Fruit fly (Drosophila melanogaster) whole organism, embryonic: ENCODE results near the gene CG46308.

ENCODE experiments used
- Adf1 ChIP-seq: fragments of 200-800 bp; sonication (Bioruptor generic); IDR thresholded peaks from 2 replicates; pipeline ENCODE4 v1.3.6; 2022; ENCODE audit warnings: missing biosample characterization, missing genetic modification characterization
- Blimp-1 ChIP-seq: fragments of 200-800 bp; sonication (Bioruptor generic); optimal IDR thresholded peaks from 3 replicates; lab custom pipeline; 2018; ENCODE audit warnings: missing biosample characterization, missing genetic modification characterization, mild to moderate bottlenecking, moderate library complexity, missing genetic modification reagents
- C15 ChIP-seq: fragments of 200-800 bp; sonication (Bioruptor generic); IDR thresholded peaks from 3 replicates; pipeline ENCODE4 v1.3.6; 2022; ENCODE audit warnings: missing biosample characterization, missing genetic modification characterization
- CG10274 ChIP-seq: fragments of 200-800 bp; sonication (Bioruptor generic); optimal IDR thresholded peaks from 3 replicates; lab custom pipeline; 2017; ENCODE audit warnings: missing biosample characterization, mild to moderate bottlenecking, missing genetic modification characterization
- CG11398 ChIP-seq: fragments of 200-800 bp; sonication (Bioruptor generic); optimal IDR thresholded peaks from 2 replicates; lab custom pipeline; 2016; ENCODE audit warnings: missing biosample characterization, missing genetic modification characterization
- CG11695 ChIP-seq: fragments of 200-800 bp; sonication (Bioruptor generic); IDR thresholded peaks from 3 replicates; pipeline ENCODE4 v1.3.6; 2022; ENCODE audit warnings: missing biosample characterization, missing genetic modification characterization
- CG17359 ChIP-seq: fragments of 200-800 bp; sonication (Bioruptor generic); optimal IDR thresholded peaks from 3 replicates; lab custom pipeline; 2018; ENCODE audit warnings: missing biosample characterization, mild to moderate bottlenecking, missing genetic modification characterization, moderate library complexity
- CG17912 ChIP-seq: fragments of 200-800 bp; sonication (Bioruptor generic); optimal IDR thresholded peaks from 2 replicates; lab custom pipeline; 2018; ENCODE audit warnings: missing biosample characterization, mild to moderate bottlenecking, missing genetic modification characterization
- CG1792 ChIP-seq: fragments of 200-800 bp; sonication (Bioruptor generic); optimal IDR thresholded peaks from 2 replicates; lab custom pipeline; 2016; ENCODE audit warnings: missing biosample characterization, missing genetic modification characterization
- CG18262 ChIP-seq: fragments of 200-800 bp; optimal IDR thresholded peaks from 3 replicates; lab custom pipeline; 2019; ENCODE audit warnings: missing biosample characterization, mild to moderate bottlenecking, missing genetic modification characterization, moderate library complexity
- CG18619 ChIP-seq: fragments of 200-800 bp; sonication (Bioruptor generic); optimal IDR thresholded peaks from 3 replicates; lab custom pipeline; 2017; ENCODE audit warnings: missing biosample characterization, mild to moderate bottlenecking, missing genetic modification characterization
- CG3065 ChIP-seq: fragments of 200-800 bp; sonication (Bioruptor generic); optimal IDR thresholded peaks from 2 replicates; lab custom pipeline; 2016; ENCODE audit warnings: missing biosample characterization, missing genetic modification characterization
- CG33557 ChIP-seq: fragments of 200-800 bp; sonication (Bioruptor generic); optimal IDR thresholded peaks from 2 replicates; lab custom pipeline; 2019; ENCODE audit warnings: missing biosample characterization, mild to moderate bottlenecking, missing genetic modification characterization, moderate library complexity
- CG3847 ChIP-seq: fragments of 200-800 bp; sonication (Bioruptor generic); IDR thresholded peaks from 2 replicates; pipeline ENCODE4 v1.3.6; 2022; ENCODE audit warnings: missing biosample characterization, missing genetic modification characterization
- CG4617 ChIP-seq: fragments of 200-800 bp; sonication (Bioruptor generic); optimal IDR thresholded peaks from 3 replicates; lab custom pipeline; 2016; ENCODE audit warnings: missing biosample characterization, missing genetic modification characterization, borderline replicate concordance
- CG6175 ChIP-seq: fragments of 200-800 bp; sonication (Bioruptor generic); IDR thresholded peaks from 3 replicates; pipeline ENCODE4 v1.3.6; 2022; ENCODE audit warnings: missing biosample characterization, missing genetic modification characterization
- CG7745 ChIP-seq: fragments of 200-800 bp; sonication (Bioruptor generic); optimal IDR thresholded peaks from 2 replicates; lab custom pipeline; 2018; ENCODE audit warnings: missing biosample characterization, mild to moderate bottlenecking, missing genetic modification characterization, moderate library complexity
- CG7786 ChIP-seq: fragments of 200-800 bp; sonication (Bioruptor generic); optimal IDR thresholded peaks from 2 replicates; lab custom pipeline; 2016; ENCODE audit warnings: missing biosample characterization, missing genetic modification characterization
- CG8388 ChIP-seq: fragments of 200-800 bp; sonication (Bioruptor generic); optimal IDR thresholded peaks from 2 replicates; lab custom pipeline; 2019; ENCODE audit warnings: missing biosample characterization, mild to moderate bottlenecking, missing genetic modification characterization, moderate library complexity
- CG9609 ChIP-seq: fragments of 200-800 bp; sonication (Bioruptor generic); optimal IDR thresholded peaks from 3 replicates; lab custom pipeline; 2016; ENCODE audit warnings: missing biosample characterization, missing genetic modification characterization
- Chrac-16 ChIP-seq: fragments of 200-800 bp; sonication (Bioruptor generic); optimal IDR thresholded peaks from 3 replicates; lab custom pipeline; 2016; ENCODE audit warnings: missing biosample characterization, missing genetic modification characterization
- Dip3 ChIP-seq: fragments of 200-800 bp; sonication (Bioruptor generic); optimal IDR thresholded peaks from 3 replicates; lab custom pipeline; 2016; ENCODE audit warnings: missing biosample characterization, missing genetic modification characterization
- Doc2 ChIP-seq: fragments of 200-800 bp; sonication (Bioruptor generic); IDR thresholded peaks from 2 replicates; pipeline ENCODE4 v1.3.6; 2022; ENCODE audit warnings: missing biosample characterization, missing genetic modification characterization
- Eip74EF ChIP-seq, 2 experiments: fragments of 200-800 bp in 1 of 2; fragments of >200 bp in 1 of 2; sonication (Bioruptor generic) in 1 of 2; optimal IDR thresholded peaks; 2 replicates each; lab custom pipeline; 2017 to 2019; ENCODE audit warnings: missing biosample characterization in 2 of 2, missing genetic modification characterization in 2 of 2, mild to moderate bottlenecking in 1 of 2, moderate library complexity in 1 of 2
- Fer2 ChIP-seq: fragments of 200-800 bp; sonication (Bioruptor generic); optimal IDR thresholded peaks from 2 replicates; lab custom pipeline; 2018; ENCODE audit warnings: missing biosample characterization, mild to moderate bottlenecking, missing genetic modification characterization, moderate library complexity
- Hmr ChIP-seq: fragments of 200-800 bp; sonication (Bioruptor generic); optimal IDR thresholded peaks from 3 replicates; lab custom pipeline; 2017; ENCODE audit warnings: mild to moderate bottlenecking, missing biosample characterization, missing genetic modification reagents, missing genetic modification characterization
- Neu2 ChIP-seq: fragments of 200-800 bp; sonication (Bioruptor generic); optimal IDR thresholded peaks from 3 replicates; lab custom pipeline; 2016; ENCODE audit warnings: missing biosample characterization, missing genetic modification characterization, borderline replicate concordance
- Nf-YA ChIP-seq: fragments of 200-800 bp; sonication (Bioruptor generic); IDR thresholded peaks from 2 replicates; pipeline ENCODE4 v1.3.6; 2022; ENCODE audit warnings: missing biosample characterization, missing genetic modification characterization
- Oli ChIP-seq: fragments of 200-800 bp; sonication (Bioruptor generic); optimal IDR thresholded peaks from 2 replicates; lab custom pipeline; 2018; ENCODE audit warnings: missing biosample characterization, mild to moderate bottlenecking, missing genetic modification characterization, moderate library complexity
- Scr ChIP-seq: fragments of 200-800 bp; sonication (Bioruptor generic); IDR thresholded peaks from 2 replicates; pipeline ENCODE4 v1.3.6; 2022; ENCODE audit warnings: missing biosample characterization, missing genetic modification characterization; ENCODE audit not compliant: partially characterized antibody
- Sox100B ChIP-seq: fragments of 200-800 bp; sonication (Bioruptor generic); optimal IDR thresholded peaks from 3 replicates; lab custom pipeline; 2018; ENCODE audit warnings: missing biosample characterization, mild to moderate bottlenecking, missing genetic modification characterization
- Sry-β ChIP-seq: fragments of 200-800 bp; sonication (Bioruptor generic); optimal IDR thresholded peaks from 2 replicates; lab custom pipeline; 2018; ENCODE audit warnings: missing biosample characterization, mild to moderate bottlenecking, missing genetic modification characterization, moderate library complexity
- Tbp ChIP-seq: fragments of >200 bp; optimal IDR thresholded peaks from 2 replicates; lab custom pipeline; 2018; ENCODE audit warnings: missing biosample characterization, missing genetic modification characterization
- bowl ChIP-seq: fragments of 200-800 bp; sonication (Bioruptor generic); IDR thresholded peaks from 2 replicates; pipeline ENCODE4 v1.3.6; 2022; ENCODE audit warnings: missing biosample characterization, missing genetic modification characterization
- ci ChIP-seq: fragments of 200-800 bp; sonication (Bioruptor generic); IDR thresholded peaks from 3 replicates; pipeline ENCODE4 v1.3.6; 2022; ENCODE audit warnings: missing biosample characterization, missing genetic modification characterization
- crol ChIP-seq: fragments of 200-800 bp; sonication (Bioruptor generic); IDR thresholded peaks from 2 replicates; pipeline ENCODE4 v1.3.6; 2022; ENCODE audit warnings: missing biosample characterization, missing genetic modification characterization
- da ChIP-seq: fragments of 200-800 bp; sonication (Bioruptor generic); optimal IDR thresholded peaks from 2 replicates; lab custom pipeline; 2016; ENCODE audit warnings: missing biosample characterization, missing genetic modification characterization
- ewg ChIP-seq: fragments of 200-800 bp; sonication (Bioruptor generic); optimal IDR thresholded peaks from 3 replicates; lab custom pipeline; 2017; ENCODE audit warnings: mild to moderate bottlenecking, missing biosample characterization, missing genetic modification reagents, missing genetic modification characterization
- hkb ChIP-seq, 2 experiments: fragments of 200-800 bp in 1 of 2; fragments of >200 bp in 1 of 2; sonication (Bioruptor generic) in 1 of 2; IDR thresholded peaks in 1 of 2; optimal IDR thresholded peaks in 1 of 2; 2 replicates each; pipeline versions ENCODE4 v1.3.6 to Lab custom; 2017 to 2022; ENCODE audit warnings: missing biosample characterization in 1 of 2, missing genetic modification characterization in 1 of 2
- oc ChIP-seq: fragments of 200-800 bp; sonication (Bioruptor generic); optimal IDR thresholded peaks from 2 replicates; lab custom pipeline; 2018; ENCODE audit warnings: missing biosample characterization, mild to moderate bottlenecking, missing genetic modification characterization, moderate library complexity
- odd ChIP-seq: fragments of 200-800 bp; sonication (Bioruptor generic); optimal IDR thresholded peaks from 2 replicates; lab custom pipeline; 2017; ENCODE audit warnings: missing biosample characterization, mild to moderate bottlenecking, missing genetic modification characterization
- pho ChIP-seq: fragments of 200-800 bp; sonication (Bioruptor generic); optimal IDR thresholded peaks from 2 replicates; lab custom pipeline; 2016; ENCODE audit warnings: missing biosample characterization, missing genetic modification characterization
- pros ChIP-seq: fragments of 200-800 bp; sonication (Bioruptor generic); optimal IDR thresholded peaks from 3 replicates; lab custom pipeline; 2019; ENCODE audit warnings: missing biosample characterization, mild to moderate bottlenecking, missing genetic modification characterization, moderate library complexity
- ro ChIP-seq: fragments of 200-800 bp; sonication (Bioruptor generic); IDR thresholded peaks from 2 replicates; pipeline ENCODE4 v1.3.6; 2022; ENCODE audit warnings: missing biosample characterization, missing genetic modification characterization
- sim ChIP-seq: fragments of 200-800 bp; sonication (Bioruptor generic); IDR thresholded peaks from 2 replicates; pipeline ENCODE4 v1.3.6; 2022; ENCODE audit warnings: missing biosample characterization, missing genetic modification characterization
- slbo ChIP-seq: fragments of 200-800 bp; sonication (Bioruptor generic); IDR thresholded peaks from 2 replicates; pipeline ENCODE4 v1.3.6; 2022; ENCODE audit warnings: missing biosample characterization, missing genetic modification characterization
- tna ChIP-seq: fragments of 200-800 bp; sonication (Bioruptor generic); IDR thresholded peaks from 2 replicates; pipeline ENCODE4 v1.3.6; 2022; ENCODE audit warnings: missing biosample characterization, missing genetic modification characterization; ENCODE audit not compliant: partially characterized antibody
- twi ChIP-seq: fragments of 200-800 bp; optimal IDR thresholded peaks from 2 replicates; lab custom pipeline; 2019; ENCODE audit warnings: missing biosample characterization, mild to moderate bottlenecking, missing genetic modification characterization, moderate library complexity

Gene CG46308

dm6 chr2L:13513331-13514261 is 52.0 kb downstream of the CG46308 start (continued):
- TF ChIP-seq Scr (no peak), pho (peak; percentile 60), Nf-YA (no peak), Dip3 (no peak), CG3065 (GFP tag; lab: Kevin White, UChicago) (no peak), hkb (optimal IDR thresholded peaks at IDR 0.05; lab: Kevin White, UChicago) (no peak), hkb (GFP tag; IDR thresholded peaks at IDR 0.05; lab: Robert Waterston, UW) (peak; percentile 60), tna (no peak), CG10274 (peak; percentile 97), Fer2 (peak; percentile 9), Sry-β (GFP tag; lab: Kevin White, UChicago) (no peak), pros (GFP tag; lab: Kevin White, UChicago) (no peak), sim (no peak), ro (GFP tag; lab: Robert Waterston, UW) (peak; percentile 45), da (GFP tag; lab: Kevin White, UChicago) (no peak), Eip74EF (GFP tag; optimal IDR thresholded peaks at IDR 0.05; lab: Kevin White, UChicago) (no peak), CG8388 (GFP tag; lab: Kevin White, UChicago) (peak; percentile 54), odd (no peak), Tbp (GFP tag; lab: Kevin White, UChicago) (no peak), C15 (GFP tag; lab: Robert Waterston, UW) (no peak), Doc2 (peak; percentile 34; the same call in 1 of the 2 replicates), bowl (GFP tag; lab: Robert Waterston, UW) (no peak), CG3847 (peak; percentile 74)

- TF ChIP-seq CG7786 (GFP tag; lab: Kevin White, UChicago) (no peak), CG17359 (peak; percentile 38), CG33557 (GFP tag; lab: Kevin White, UChicago) (no peak), crol (GFP tag; lab: Robert Waterston, UW) (peak; percentile 95), CG7745 (no peak), Blimp-1 (GFP tag; lab: Kevin White, UChicago) (no peak), CG1792 (GFP tag; lab: Kevin White, UChicago) (no peak), Neu2 (no peak), ci (GFP tag; lab: Robert Waterston, UW) (peak; percentile 30; the same call in 1 of the 3 replicates), CG6175 (GFP tag; lab: Robert Waterston, UW) (peak; percentile 99), CG18619 (GFP tag; lab: Kevin White, UChicago) (peak; percentile 50), Hmr (GFP tag; lab: Kevin White, UChicago) (peak; percentile 80), oc (tag; lab: Kevin White, UChicago) (no peak), CG17912 (GFP tag; lab: Kevin White, UChicago) (no peak), Adf1 (GFP tag; lab: Robert Waterston, UW) (peak; percentile 49; the same call in 1 of the 2 replicates), CG4617 (GFP tag; lab: Kevin White, UChicago) (peak; percentile 6), Oli (tag; lab: Kevin White, UChicago) (peak; percentile 64), CG11398 (GFP tag; lab: Kevin White, UChicago) (no peak), CG8388 (GFP tag; lab: Kevin White, UChicago) (peak; percentile 33), Sox100B (peak; percentile 51), CG18262 (tag; lab: Kevin White, UChicago) (no peak), ewg (GFP tag; lab: Kevin White, UChicago) (peak; percentile 56), Chrac-16 (GFP tag; lab: Kevin White, UChicago) (peak; percentile 36), CG11695 (GFP tag; lab: Robert Waterston, UW) (peak; percentile 56; the same call in 1 of the 3 replicates), twi (tag; lab: Kevin White, UChicago) (no peak), CG9609 (GFP tag; lab: Kevin White, UChicago) (no peak), slbo (GFP tag; lab: Robert Waterston, UW) (peak; percentile 84)
Measured at dm6 chr2L:13514262-13514937, 52.8 kb downstream of the CG46308 start.
